Fruit fly (Drosophila melanogaster): ENCODE measurements around the gene CG31288.

- no peak for TF ChIP-seq CG34367 (tag; optimal IDR thresholded peaks at IDR 0.05)
- TF ChIP-seq CG13204 (GFP tag; optimal IDR thresholded peaks at IDR 0.05) = no peak
Measured at dm6 chr3R:25273537-25273936, 25.8 kb downstream of the CG31288 start, which contains the start of gene CG11878.

All from whole organism, pupa.